Worm (Caenorhabditis elegans) whole organism, L2 larva: ENCODE measurements around the gene R151.1.

Experiments
- F13H6.1 ChIP-seq: sonication (generic microtip); optimal IDR thresholded peaks from 2 replicates; lab custom pipeline; 2016; ENCODE audit warnings: missing genetic modification characterization, missing compliant biosample characterization
- Y55F3AM.14 ChIP-seq: fragments of 200-800 bp; sonication (Bioruptor generic); optimal IDR thresholded peaks from 2 replicates; lab custom pipeline; 2018; ENCODE audit warnings: mild to moderate bottlenecking, missing genetic modification characterization, missing compliant biosample characterization
- ZK546.5 ChIP-seq: sonication (generic microtip); optimal IDR thresholded peaks from 2 replicates; lab custom pipeline; 2017; ENCODE audit warnings: missing biosample characterization, missing genetic modification characterization
- ama-1 ChIP-seq: fragments of 150-350 bp; optimal IDR thresholded peaks from 2 replicates; lab custom pipeline; 2018; ENCODE audit warnings: inconsistent platforms
- ceh-82 ChIP-seq: fragments of 150-350 bp; optimal IDR thresholded peaks from 2 replicates; lab custom pipeline; 2014; ENCODE audit warnings: missing biosample characterization, missing genetic modification characterization
- egl-27 ChIP-seq: sonication (generic microtip); optimal IDR thresholded peaks from 3 replicates; lab custom pipeline; 2017; ENCODE audit warnings: missing biosample characterization, missing genetic modification reagents, missing genetic modification characterization
- elt-3 ChIP-seq: sonication (generic microtip); optimal IDR thresholded peaks from 2 replicates; lab custom pipeline; 2017; ENCODE audit warnings: missing biosample characterization, missing genetic modification characterization
- fos-1 ChIP-seq: fragments of 150-350 bp; optimal IDR thresholded peaks from 2 replicates; lab custom pipeline; 2014; ENCODE audit warnings: missing biosample characterization, missing genetic modification characterization
- gmeb-1 ChIP-seq: fragments of 150-350 bp; optimal IDR thresholded peaks from 2 replicates; lab custom pipeline; 2014; ENCODE audit warnings: missing biosample characterization, missing genetic modification characterization
- lin-11 ChIP-seq: fragments of 150-350 bp; sonication (generic microtip); optimal IDR thresholded peaks from 2 replicates; lab custom pipeline; 2014; ENCODE audit warnings: missing biosample characterization, missing genetic modification characterization, inconsistent platforms, mixed read lengths
- lin-13 ChIP-seq: fragments of 150-350 bp; optimal IDR thresholded peaks from 2 replicates; lab custom pipeline; 2014; ENCODE audit warnings: missing biosample characterization, missing genetic modification reagents, missing genetic modification characterization
- lsy-2 ChIP-seq, 2 experiments: fragments of 150-350 bp in 1 of 2; sonication (generic microtip) in 1 of 2; optimal IDR thresholded peaks; 2 replicates each; lab custom pipeline; 2014 to 2017; ENCODE audit warnings: missing biosample characterization in 2 of 2, missing genetic modification characterization in 2 of 2
- mbf-1 ChIP-seq: sonication (generic microtip); optimal IDR thresholded peaks from 2 replicates; lab custom pipeline; 2017; ENCODE audit warnings: missing biosample characterization, missing genetic modification characterization
- mdl-1 ChIP-seq, 2 experiments: fragments of 150-350 bp in 1 of 2; sonication (generic microtip) in 1 of 2; optimal IDR thresholded peaks; 2 replicates each; lab custom pipeline; 2017; ENCODE audit warnings: missing biosample characterization in 2 of 2, missing genetic modification characterization in 2 of 2
- nhr-10 ChIP-seq: sonication (generic microtip); optimal IDR thresholded peaks from 2 replicates; lab custom pipeline; 2017; ENCODE audit warnings: missing biosample characterization, missing genetic modification characterization
- nhr-129 ChIP-seq: fragments of 150-350 bp; optimal IDR thresholded peaks from 2 replicates; lab custom pipeline; 2014; ENCODE audit warnings: missing biosample characterization, missing genetic modification characterization
- nhr-21 ChIP-seq: fragments of 150-350 bp; optimal IDR thresholded peaks from 2 replicates; lab custom pipeline; 2014; ENCODE audit warnings: missing biosample characterization, missing genetic modification characterization
- nhr-23 ChIP-seq: fragments of 150-350 bp; optimal IDR thresholded peaks from 2 replicates; lab custom pipeline; 2014; ENCODE audit warnings: missing biosample characterization, missing genetic modification reagents, missing genetic modification characterization
- nhr-237 ChIP-seq: fragments of 150-350 bp; optimal IDR thresholded peaks from 2 replicates; lab custom pipeline; 2014; ENCODE audit warnings: missing biosample characterization, missing genetic modification characterization
- nhr-25 ChIP-seq: fragments of 150-350 bp; sonication (generic microtip); optimal IDR thresholded peaks from 3 replicates; lab custom pipeline; 2014; ENCODE audit warnings: missing biosample characterization, missing genetic modification characterization
- nhr-6 ChIP-seq: fragments of 150-350 bp; optimal IDR thresholded peaks from 2 replicates; lab custom pipeline; 2014; ENCODE audit warnings: missing biosample characterization, missing genetic modification characterization
- peb-1 ChIP-seq: fragments of 150-350 bp; optimal IDR thresholded peaks from 2 replicates; lab custom pipeline; 2014; ENCODE audit warnings: missing biosample characterization, missing genetic modification characterization
- sem-4 ChIP-seq: fragments of 150-350 bp; optimal IDR thresholded peaks from 2 replicates; lab custom pipeline; 2014; ENCODE audit warnings: missing biosample characterization, missing genetic modification reagents, missing genetic modification characterization
- skn-1 ChIP-seq: sonication (generic microtip); optimal IDR thresholded peaks from 2 replicates; lab custom pipeline; 2017; ENCODE audit warnings: missing biosample characterization, missing genetic modification characterization
- sma-9 ChIP-seq, 2 experiments: fragments of 150-350 bp in 1 of 2; sonication (generic microtip) in 1 of 2; optimal IDR thresholded peaks; 2 replicates each; lab custom pipeline; 2014 to 2016; ENCODE audit warnings: missing genetic modification characterization in 2 of 2, mild to moderate bottlenecking in 1 of 2, missing biosample characterization in 1 of 2, missing compliant biosample characterization in 1 of 2, missing genetic modification reagents in 1 of 2, moderate library complexity in 1 of 2
- snpc-4 ChIP-seq: fragments of 150-350 bp; optimal IDR thresholded peaks from 2 replicates; lab custom pipeline; 2014; ENCODE audit warnings: missing biosample characterization, missing genetic modification characterization
- unc-39 ChIP-seq: fragments of 150-350 bp; optimal IDR thresholded peaks from 2 replicates; lab custom pipeline; 2014; ENCODE audit warnings: missing biosample characterization, missing genetic modification characterization
- unc-55 ChIP-seq: fragments of 150-350 bp; sonication (generic microtip); optimal IDR thresholded peaks from 3 replicates; lab custom pipeline; 2014; ENCODE audit warnings: missing biosample characterization, missing genetic modification reagents, missing genetic modification characterization
- unc-62 ChIP-seq: fragments of 150-350 bp; optimal IDR thresholded peaks from 2 replicates; lab custom pipeline; 2014; ENCODE audit warnings: missing biosample characterization, missing genetic modification reagents, missing genetic modification characterization
- zag-1 ChIP-seq: fragments of 150-350 bp; optimal IDR thresholded peaks from 2 replicates; lab custom pipeline; 2014; ENCODE audit warnings: missing biosample characterization, missing genetic modification characterization
- ztf-4 ChIP-seq: fragments of 150-350 bp; optimal IDR thresholded peaks from 2 replicates; lab custom pipeline; 2014; ENCODE audit warnings: missing biosample characterization, missing genetic modification characterization

The R151.1 gene

ce11 chrIII:7207903-7208497 is 8.3 kb upstream of the R151.1 start, which contains the start of gene rpl-6 (continued):
- TF ChIP-seq sma-9 (GFP tag; optimal IDR thresholded peaks at IDR 0.05; lab: Kevin White, UChicago) (peak; percentile 86), sma-9 (tag; optimal IDR thresholded peaks at IDR 0.05; lab: Kevin White, UChicago) (no peak), ZK546.5 (tag; lab: Kevin White, UChicago) (peak; percentile 85), unc-62 (GFP tag; lab: Kevin White, UChicago) (no peak), snpc-4 (tag; lab: Kevin White, UChicago) (peak; percentile 47), lin-13 (peak; percentile 93), peb-1 (tag; lab: Kevin White, UChicago) (no peak), sem-4 (tag; lab: Kevin White, UChicago) (peak; percentile 80), nhr-25 (tag; lab: Kevin White, UChicago) (peak; percentile 89), nhr-6 (tag; lab: Kevin White, UChicago) (peak; percentile 58), nhr-237 (tag; lab: Kevin White, UChicago) (no peak), unc-55 (GFP tag; lab: Kevin White, UChicago) (peak; percentile 99), lsy-2 (tag; optimal IDR thresholded peaks at IDR 0.05; lab: Kevin White, UChicago) (peak; percentile 98 to 100), nhr-21 (tag; lab: Kevin White, UChicago) (peak; percentile 88), egl-27 (tag; lab: Kevin White, UChicago) (peak; percentile 76), nhr-10 (tag; lab: Kevin White, UChicago) (no peak), nhr-23 (tag; lab: Kevin White, UChicago) (no peak)

ce11 chrIII:7209721-7210120 is 6.6 kb upstream of the R151.1 start, which contains the start of gene R151.2:
R151.2 (plus strand) TSS chrIII:7209967.
- TF ChIP-seq sem-4 (tag; lab: Kevin White, UChicago) (no peak), Y55F3AM.14 (GFP tag; lab: Kevin White, UChicago) (no peak), elt-3 (tag; lab: Kevin White, UChicago) (no peak), fos-1 (no peak), unc-39 (tag; lab: Kevin White, UChicago) (no peak), lsy-2 (tag; optimal IDR thresholded peaks at IDR 0.05; lab: Kevin White, UChicago) (no peak), mdl-1 (tag; optimal IDR thresholded peaks at IDR 0.05; lab: Kevin White, UChicago) (no peak), ceh-82 (tag; lab: Kevin White, UChicago) (no peak)

ce11 chrIII:7210486-7210885 is 5.8 kb upstream of the R151.1 start:
- peak; percentile 22 for TF ChIP-seq unc-55 (GFP tag; lab: Kevin White, UChicago)
- TF ChIP-seq ama-1 = no peak

ce11 chrIII:7212028-7212427 is 4.3 kb upstream of the R151.1 start:
- TF ChIP-seq Y55F3AM.14 (GFP tag; lab: Kevin White, UChicago) (no peak), gmeb-1 (tag; lab: Kevin White, UChicago) (peak; percentile 19), F13H6.1 (tag; lab: Kevin White, UChicago) (no peak), fos-1 (peak; percentile 62), mbf-1 (tag; lab: Kevin White, UChicago) (no peak)

DNA sequence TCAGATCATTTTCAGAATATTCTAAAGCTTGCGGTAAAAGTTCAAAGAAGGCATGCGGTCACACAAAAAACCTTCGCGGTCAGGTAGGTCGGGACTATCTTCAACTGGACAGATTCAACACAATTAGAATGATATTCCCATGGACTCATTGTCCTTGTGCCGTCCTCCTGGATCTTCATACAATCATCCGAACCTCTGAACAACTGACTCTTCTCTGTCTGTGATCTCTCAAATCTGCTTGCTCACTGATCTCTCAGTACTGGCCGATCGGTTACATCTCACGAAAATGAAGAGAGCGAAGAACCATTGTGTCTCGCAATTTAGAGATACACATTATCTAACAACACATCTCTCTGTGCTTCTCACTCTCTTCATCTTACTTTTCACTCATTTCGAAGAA is 794 bp upstream of the R151.1 start:
- TF ChIP-seq Y55F3AM.14 (GFP tag; lab: Kevin White, UChicago) (no peak), lin-13 (no peak), lin-11 (no peak), nhr-129 (tag; lab: Kevin White, UChicago) (peak; percentile 55), nhr-23 (tag; lab: Kevin White, UChicago) (no peak), skn-1 (tag; lab: Kevin White, UChicago) (no peak), sma-9 (GFP tag; optimal IDR thresholded peaks at IDR 0.05; lab: Kevin White, UChicago) (peak; percentile 19), sma-9 (tag; optimal IDR thresholded peaks at IDR 0.05; lab: Kevin White, UChicago) (no peak), zag-1 (tag; lab: Kevin White, UChicago) (no peak), F13H6.1 (tag; lab: Kevin White, UChicago) (peak; percentile 13), ztf-4 (tag; lab: Kevin White, UChicago) (no peak), lsy-2 (tag; optimal IDR thresholded peaks at IDR 0.05; lab: Kevin White, UChicago) (peak in 1 of 2 experiments; percentile 16), sem-4 (tag; lab: Kevin White, UChicago) (no peak), peb-1 (tag; lab: Kevin White, UChicago) (no peak)
